Fruit fly (Drosophila melanogaster): ENCODE results near the gene Or85d.

Gene Or85d

DNA sequence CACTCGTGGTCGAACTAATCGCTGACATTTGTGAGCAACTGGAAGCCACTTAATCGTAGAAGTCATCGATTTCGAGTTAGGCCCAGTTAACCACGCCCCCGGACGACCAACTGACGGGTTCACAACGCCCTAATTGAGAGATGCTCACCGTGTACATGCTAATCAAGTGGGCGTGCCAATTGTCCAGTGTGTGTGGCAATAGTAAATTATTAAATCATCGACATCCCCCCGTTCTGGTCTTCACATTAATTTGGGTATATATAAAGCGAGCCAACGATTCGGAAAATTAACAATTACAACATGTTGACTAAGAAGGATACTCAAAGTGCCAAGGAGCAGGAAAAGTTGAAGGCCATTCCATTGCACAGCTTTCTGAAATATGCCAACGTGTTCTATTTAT lies at the start of gene Or85d:
Or85d (plus strand) TSS at position 301 of the 400 bp plus-strand sequence.
- TF ChIP-seq psq (optimal IDR thresholded peaks at IDR 0.05), result no peak
- TF ChIP-seq insv (optimal IDR thresholded peaks at IDR 0.05), result no peak
- no peak for TF ChIP-seq ttk (optimal IDR thresholded peaks at IDR 0.05)
- TF ChIP-seq Myc (optimal IDR thresholded peaks at IDR 0.05), result no peak
- TF ChIP-seq Sin3A (optimal IDR thresholded peaks at IDR 0.05), result no peak
- TF ChIP-seq h (optimal IDR thresholded peaks at IDR 0.05), result no peak

DNA sequence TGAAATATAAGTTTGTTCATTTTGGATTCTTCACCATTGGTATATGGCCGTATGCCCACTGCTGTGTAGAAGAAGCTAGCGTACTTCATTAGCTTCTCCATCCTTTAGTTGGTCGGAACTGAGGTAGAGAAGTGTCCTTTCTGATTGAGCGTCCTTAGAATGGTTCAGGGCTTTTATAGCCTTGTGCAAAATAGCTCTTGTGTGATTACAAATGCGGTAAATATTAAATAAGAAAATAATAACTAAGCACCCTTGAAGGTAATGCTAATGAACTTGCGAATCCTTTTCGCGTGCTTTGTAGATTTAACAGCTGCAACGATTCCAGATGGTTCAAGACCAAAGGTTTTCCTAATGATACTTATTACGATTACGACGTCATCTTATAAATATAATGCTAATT lies 41.1 kb upstream of the Or85d start, which contains the start of gene Or85b:
Or85b (minus strand) TSS at position 101 of the 400 bp plus-strand sequence.
- TF ChIP-seq h (optimal IDR thresholded peaks at IDR 0.05), result no peak

DNA sequence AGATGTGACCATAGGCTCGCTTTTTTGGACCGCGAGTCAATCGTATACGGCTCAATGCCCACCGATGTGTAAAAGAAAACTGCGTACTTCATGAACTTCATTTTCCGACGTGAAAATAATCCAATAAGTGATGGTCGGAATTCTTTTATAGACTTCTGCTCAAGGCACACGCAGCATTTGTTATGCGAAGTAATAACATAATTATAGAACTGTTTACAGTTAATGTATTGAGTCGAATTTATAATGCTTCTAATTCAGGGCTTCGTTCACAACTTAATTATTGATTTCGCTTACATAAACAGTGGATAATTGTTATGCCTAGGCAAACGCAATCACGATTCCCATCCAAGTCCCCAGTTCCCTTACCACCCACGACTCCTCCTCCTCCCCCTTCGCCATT lies 39.5 kb upstream of the Or85d start, which contains the start of gene Or85c:
Or85c (minus strand) TSS at position 101 of the 400 bp plus-strand sequence.
- TF ChIP-seq insv (optimal IDR thresholded peaks at IDR 0.05), result no peak
- TF ChIP-seq Sin3A (optimal IDR thresholded peaks at IDR 0.05), result no peak
- no peak for TF ChIP-seq Myc (optimal IDR thresholded peaks at IDR 0.05)
- no peak for TF ChIP-seq psq (optimal IDR thresholded peaks at IDR 0.05)
- no peak for TF ChIP-seq ttk (optimal IDR thresholded peaks at IDR 0.05)
- TF ChIP-seq h (optimal IDR thresholded peaks at IDR 0.05), result no peak

DNA sequence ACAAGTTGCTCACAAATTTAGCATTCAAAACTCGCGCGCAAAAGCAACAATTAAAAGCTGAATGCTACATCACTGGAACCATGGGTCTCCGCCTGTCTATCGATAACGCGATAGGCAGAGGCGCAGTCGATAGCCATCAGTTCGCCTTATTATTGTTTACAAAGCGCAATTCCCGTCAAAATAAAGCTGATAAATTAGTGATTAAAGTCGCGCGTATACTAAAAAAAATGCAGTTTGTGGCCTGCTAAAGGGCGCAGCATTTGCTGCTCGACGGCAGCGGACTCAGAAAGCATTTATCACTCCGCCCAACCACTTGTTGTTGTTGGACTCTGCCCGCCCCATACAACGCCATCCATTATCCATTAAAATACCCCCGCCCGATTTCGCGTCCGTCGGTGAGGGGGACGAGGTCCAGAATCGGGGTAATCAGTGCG lies 34.6 kb upstream of the Or85d start, which contains the start of gene CG11737:
CG11737 (plus strand) TSS at position 117 of the 434 bp plus-strand sequence.
- TF ChIP-seq psq (optimal IDR thresholded peaks at IDR 0.05), result no peak
- TF ChIP-seq h (optimal IDR thresholded peaks at IDR 0.05), result no peak
- TF ChIP-seq insv (optimal IDR thresholded peaks at IDR 0.05), result no peak
- no peak for TF ChIP-seq Sin3A (optimal IDR thresholded peaks at IDR 0.05)
- TF ChIP-seq ttk (optimal IDR thresholded peaks at IDR 0.05), result no peak
- no peak for TF ChIP-seq Myc (optimal IDR thresholded peaks at IDR 0.05)

DNA sequence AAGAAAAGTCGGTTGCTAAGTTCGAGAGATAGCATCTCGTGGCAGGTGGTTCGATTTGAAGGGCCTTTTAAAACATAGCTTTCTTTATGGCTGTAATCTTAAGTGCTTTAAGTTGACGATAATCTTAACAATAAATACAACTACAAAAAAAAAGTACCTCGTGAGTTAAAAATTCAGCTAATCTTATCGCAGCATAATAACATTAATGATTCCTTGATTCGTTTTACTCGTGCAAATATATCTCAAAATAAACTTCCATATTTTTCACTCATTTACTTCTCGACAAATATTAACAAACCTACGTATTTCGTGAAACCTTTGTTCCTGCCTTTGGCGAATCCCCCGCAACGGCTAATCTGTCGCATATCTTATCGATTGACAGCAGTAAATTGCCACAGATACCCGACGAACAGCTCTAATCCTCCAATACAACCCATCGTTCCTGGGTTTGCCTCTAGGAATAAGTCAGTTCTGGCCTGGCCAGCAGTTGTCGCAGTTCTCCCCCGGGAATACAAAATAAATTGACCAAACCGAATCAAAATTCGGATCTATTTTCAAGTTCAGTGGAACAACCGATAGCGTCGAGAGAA lies 33.7 kb upstream of the Or85d start:
- TF ChIP-seq Myc (optimal IDR thresholded peaks at IDR 0.05), result no peak
- no peak for TF ChIP-seq psq (optimal IDR thresholded peaks at IDR 0.05)
- no peak for TF ChIP-seq ttk (optimal IDR thresholded peaks at IDR 0.05)
- no peak for TF ChIP-seq Sin3A (optimal IDR thresholded peaks at IDR 0.05)
- TF ChIP-seq h (optimal IDR thresholded peaks at IDR 0.05), result no peak

DNA sequence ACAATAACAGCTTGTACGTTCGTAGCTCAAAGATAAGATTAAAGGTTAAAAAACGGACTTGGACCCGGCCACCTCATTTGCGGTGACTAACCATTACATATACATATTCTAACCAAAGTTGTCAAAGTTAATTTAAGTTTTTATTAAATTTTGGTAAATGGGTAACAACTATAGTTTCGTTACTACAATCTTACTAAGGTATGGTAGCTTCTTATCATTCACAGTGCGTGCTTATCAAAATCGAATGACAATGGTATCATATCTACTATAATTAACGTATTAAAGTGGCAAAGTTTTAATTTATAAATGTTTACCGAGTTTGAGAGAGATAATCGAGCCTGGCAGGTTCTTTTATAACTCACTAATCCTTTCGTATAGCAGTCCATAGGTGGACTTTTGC lies 33.3 kb upstream of the Or85d start:
- TF ChIP-seq h (optimal IDR thresholded peaks at IDR 0.05), result no peak
- no peak for TF ChIP-seq insv (optimal IDR thresholded peaks at IDR 0.05)
- no peak for TF ChIP-seq Sin3A (optimal IDR thresholded peaks at IDR 0.05)
- no peak for TF ChIP-seq psq (optimal IDR thresholded peaks at IDR 0.05)
- TF ChIP-seq ttk (optimal IDR thresholded peaks at IDR 0.05), result no peak
- TF ChIP-seq Myc (optimal IDR thresholded peaks at IDR 0.05), result no peak

DNA sequence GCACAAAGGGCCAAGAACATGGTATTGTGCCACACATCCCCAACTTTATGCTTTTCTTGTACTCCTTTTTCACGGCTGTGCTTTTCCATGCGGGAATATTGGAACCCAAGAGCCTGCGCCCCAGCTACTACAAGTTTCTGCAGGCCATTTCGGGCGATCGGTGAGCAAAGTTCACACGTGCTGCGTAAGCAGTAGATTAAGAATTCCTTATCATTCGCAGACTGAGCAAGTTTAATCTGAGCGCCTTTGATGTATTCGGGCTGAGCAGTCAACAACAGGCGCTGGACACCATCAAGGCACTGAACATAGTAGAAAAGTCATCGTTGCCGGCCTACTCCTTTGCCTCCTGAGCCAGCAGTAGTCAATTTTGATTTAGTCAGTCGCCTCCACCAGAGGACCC lies 31.6 kb upstream of the Or85d start:
- no peak for TF ChIP-seq ttk (optimal IDR thresholded peaks at IDR 0.05)
- TF ChIP-seq Myc (optimal IDR thresholded peaks at IDR 0.05), result no peak
- TF ChIP-seq insv (optimal IDR thresholded peaks at IDR 0.05), result no peak
- no peak for TF ChIP-seq Sin3A (optimal IDR thresholded peaks at IDR 0.05)
- TF ChIP-seq psq (optimal IDR thresholded peaks at IDR 0.05), result no peak
- no peak for TF ChIP-seq h (optimal IDR thresholded peaks at IDR 0.05)

DNA sequence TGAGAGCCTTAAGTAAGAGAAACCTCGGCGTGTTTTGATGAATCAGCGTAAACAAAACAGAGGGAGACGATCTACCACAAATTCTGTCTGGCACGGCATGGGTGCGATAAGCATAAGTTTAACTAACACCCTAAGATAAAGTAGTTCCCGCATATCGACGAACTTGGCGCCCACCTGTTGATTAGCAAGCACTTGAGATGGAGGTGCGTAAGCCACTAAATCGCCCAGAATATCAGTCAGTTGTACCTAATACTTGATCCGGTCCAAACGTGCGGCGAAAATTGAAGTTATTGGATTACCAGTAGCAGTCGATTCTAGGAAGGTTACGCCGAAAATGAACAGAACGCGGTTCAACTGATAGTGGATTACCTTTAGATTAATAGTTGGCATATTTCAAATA lies 30.9 kb upstream of the Or85d start, which contains the start of gene CG31454:
CG31454 (plus strand) TSS at position 160 of the 400 bp plus-strand sequence.
- TF ChIP-seq ttk (optimal IDR thresholded peaks at IDR 0.05) (no peak), h (optimal IDR thresholded peaks at IDR 0.05) (no peak), psq (optimal IDR thresholded peaks at IDR 0.05) (no peak), Sin3A (optimal IDR thresholded peaks at IDR 0.05) (no peak), Myc (optimal IDR thresholded peaks at IDR 0.05) (no peak), insv (optimal IDR thresholded peaks at IDR 0.05) (no peak)

DNA sequence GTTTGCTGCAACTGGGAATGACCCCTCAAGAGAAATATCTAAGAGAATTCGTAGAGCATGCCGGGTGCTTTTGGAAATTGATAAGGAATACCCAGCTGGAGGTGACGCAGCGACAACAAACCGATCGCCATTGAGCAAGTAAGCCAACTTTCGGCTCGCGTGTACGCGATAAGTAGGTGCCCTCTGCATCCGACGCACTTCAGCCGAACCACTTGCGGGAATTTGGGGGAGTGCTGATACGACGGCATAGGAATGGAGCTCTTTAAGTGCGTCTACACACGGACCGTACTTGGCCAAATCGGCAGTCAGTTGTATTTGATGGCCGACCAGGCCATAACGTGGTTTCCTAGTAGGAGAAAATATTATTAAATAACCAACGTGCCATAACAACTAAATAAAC lies 28.7 kb upstream of the Or85d start, which contains the start of gene CG31259:
CG31259 (plus strand) TSS at position 277 of the 400 bp plus-strand sequence.
- no peak for TF ChIP-seq insv (optimal IDR thresholded peaks at IDR 0.05)
- TF ChIP-seq Sin3A (optimal IDR thresholded peaks at IDR 0.05), result no peak
- TF ChIP-seq h (optimal IDR thresholded peaks at IDR 0.05), result no peak
- TF ChIP-seq ttk (optimal IDR thresholded peaks at IDR 0.05), result no peak
- no peak for TF ChIP-seq Myc (optimal IDR thresholded peaks at IDR 0.05)
- TF ChIP-seq psq (optimal IDR thresholded peaks at IDR 0.05), result no peak

DNA sequence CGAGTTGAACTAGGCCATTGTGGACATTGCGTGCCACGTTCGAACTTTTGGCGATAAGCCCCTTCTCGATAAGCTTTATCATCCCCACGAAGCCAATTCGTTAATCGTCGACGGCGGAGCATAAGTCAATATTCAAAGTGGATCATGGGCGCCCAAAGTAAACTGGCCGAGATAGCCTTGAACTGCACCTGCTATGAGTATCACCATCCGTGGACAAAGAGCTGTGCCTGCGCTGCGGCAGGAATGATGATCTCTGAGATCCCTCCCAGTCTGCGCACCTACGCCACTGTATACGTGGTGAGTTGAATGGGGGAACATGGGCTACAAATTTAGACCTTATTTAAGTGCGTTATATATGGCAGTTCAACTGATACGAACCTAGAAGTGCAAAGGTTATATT lies 28.1 kb upstream of the Or85d start:
- no peak for TF ChIP-seq insv (optimal IDR thresholded peaks at IDR 0.05)
- no peak for TF ChIP-seq Myc (optimal IDR thresholded peaks at IDR 0.05)
- TF ChIP-seq Sin3A (optimal IDR thresholded peaks at IDR 0.05), result no peak
- no peak for TF ChIP-seq ttk (optimal IDR thresholded peaks at IDR 0.05)
- no peak for TF ChIP-seq psq (optimal IDR thresholded peaks at IDR 0.05)
- TF ChIP-seq h (optimal IDR thresholded peaks at IDR 0.05), result no peak

DNA sequence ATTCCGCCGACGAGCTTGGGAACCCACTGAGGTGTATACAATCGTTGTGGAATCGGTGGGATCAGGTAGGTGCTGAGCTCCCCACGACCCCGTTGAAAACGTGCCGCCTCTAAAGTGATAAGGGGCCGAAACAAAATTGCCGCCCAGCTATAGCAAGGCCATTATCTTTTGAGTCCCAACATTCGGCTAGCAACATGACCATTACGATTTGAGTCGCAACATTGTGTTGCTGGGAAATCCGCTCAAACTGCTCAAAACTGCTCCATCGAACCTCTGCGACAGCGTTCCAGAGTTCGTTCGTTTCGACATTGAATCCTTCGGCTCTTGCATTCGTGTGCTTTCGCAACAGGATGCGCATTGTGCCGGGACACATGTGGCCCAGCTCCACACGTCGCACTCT lies 23.5 kb upstream of the Or85d start, which contains the start of gene CG11741:
CG11741 (minus strand) TSS at position 16 of the 400 bp plus-strand sequence.
- TF ChIP-seq h (optimal IDR thresholded peaks at IDR 0.05) (no peak), insv (optimal IDR thresholded peaks at IDR 0.05) (no peak), ttk (optimal IDR thresholded peaks at IDR 0.05) (no peak), Sin3A (optimal IDR thresholded peaks at IDR 0.05) (no peak)

DNA sequence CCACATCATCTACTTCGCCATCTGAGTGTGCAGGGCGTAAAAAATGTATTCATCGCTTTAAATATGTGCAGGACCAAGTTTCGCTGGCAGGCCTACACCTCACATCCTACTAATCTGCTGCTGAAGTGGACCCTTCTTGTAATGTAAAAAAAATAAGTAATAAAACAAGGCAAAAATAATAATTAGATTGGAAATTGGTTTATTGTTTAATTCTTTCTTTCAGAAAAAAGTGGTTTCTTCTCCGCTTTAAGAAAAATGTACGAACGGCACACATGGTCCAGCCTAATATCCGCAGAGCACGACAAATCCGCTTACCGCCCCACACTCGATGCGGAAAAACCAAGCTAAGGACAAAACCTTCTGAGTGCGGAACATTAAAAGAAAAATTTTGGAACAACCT lies 6.5 kb upstream of the Or85d start:
- TF ChIP-seq h (optimal IDR thresholded peaks at IDR 0.05) (no peak), psq (optimal IDR thresholded peaks at IDR 0.05) (no peak), ttk (optimal IDR thresholded peaks at IDR 0.05) (no peak), Sin3A (optimal IDR thresholded peaks at IDR 0.05) (no peak), Myc (optimal IDR thresholded peaks at IDR 0.05) (no peak), insv (optimal IDR thresholded peaks at IDR 0.05) (no peak)

DNA sequence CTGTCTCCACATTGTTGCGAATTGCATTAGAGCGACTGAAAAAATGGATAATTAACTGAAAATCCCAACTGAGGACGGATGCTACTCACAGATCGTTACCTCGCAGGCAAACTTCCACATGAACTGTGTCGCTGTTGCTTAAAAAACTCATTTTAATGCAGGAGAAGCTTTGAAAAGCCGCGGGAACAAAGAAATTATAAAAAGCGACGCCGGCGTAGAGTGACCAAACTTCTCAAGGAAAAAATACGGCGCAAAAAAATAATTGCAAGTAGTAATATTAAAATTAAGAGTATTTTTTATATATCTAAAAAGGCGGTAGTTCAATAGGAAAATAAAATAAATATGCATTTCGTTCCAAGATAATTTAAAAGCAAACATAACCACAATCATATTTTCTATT lies 9.1 kb downstream of the Or85d start, which contains the start of gene pch2:
pch2 (minus strand) TSS at position 243 of the 400 bp plus-strand sequence.
- TF ChIP-seq psq (optimal IDR thresholded peaks at IDR 0.05) (no peak), h (optimal IDR thresholded peaks at IDR 0.05) (no peak), Sin3A (optimal IDR thresholded peaks at IDR 0.05) (no peak), insv (optimal IDR thresholded peaks at IDR 0.05) (no peak)
